ENCODE assay signal across 2 worm cellular contexts in the genomic region with DNA sequence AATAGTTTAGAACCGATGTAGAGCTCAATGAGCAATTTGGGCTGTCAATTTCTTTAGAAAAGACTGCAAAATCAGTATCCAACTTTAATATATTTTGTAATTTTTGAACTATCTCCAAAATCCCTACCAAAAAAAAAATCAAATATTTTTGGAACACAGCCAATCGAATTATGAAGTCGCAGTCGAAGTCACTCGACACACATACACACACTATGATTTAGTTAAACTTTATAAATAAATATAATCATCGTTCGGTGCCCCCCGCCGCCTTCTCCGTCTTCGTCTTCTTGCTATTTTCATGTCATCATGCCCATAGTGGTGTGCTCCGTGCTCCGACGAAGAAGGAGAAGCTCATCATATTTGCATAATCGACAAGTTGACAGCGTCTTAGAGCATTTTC.
TF ChIP-seq lines count a peak whose summit lies in the region.

No protein-coding gene starts in this region.

TF ChIP-seq in whole organism, late embryonic, 69 proteins besides CTCF, POLR2A, EP300 and RAD21:
- TF ChIP-seq K09A11.1 (tag; optimal IDR thresholded peaks at IDR 0.05; lab: Kevin White, UChicago; ENCODE audit: insufficient read depth) (no peak), unc-42 (tag; optimal IDR thresholded peaks at IDR 0.05; lab: Kevin White, UChicago) (peak; percentile 74)

TF ChIP-seq in whole organism, mixed stage, embryonic, 35 proteins besides CTCF, POLR2A, EP300 and RAD21:
- peak; percentile 85 for TF ChIP-seq ces-1 (GFP tag; optimal IDR thresholded peaks at IDR 0.05; lab: Kevin White, UChicago)
- TF ChIP-seq M03D4.4 (tag; optimal IDR thresholded peaks at IDR 0.05; lab: Kevin White, UChicago), result no peak
- TF ChIP-seq blmp-1 (tag; optimal IDR thresholded peaks at IDR 0.05; lab: Kevin White, UChicago), result no peak
- no peak for TF ChIP-seq unc-120 (tag; optimal IDR thresholded peaks at IDR 0.05; lab: Kevin White, UChicago; ENCODE audit: poor library complexity, severe bottlenecking)
